Worm (Caenorhabditis elegans): ENCODE measurements around the gene nekl-4.

ce11 chrIII:5506023-5506597 is 11.2 kb downstream of the nekl-4 start:
- TF ChIP-seq lsy-2 (tag; optimal IDR thresholded peaks at IDR 0.05) (no peak), mep-1 (tag; optimal IDR thresholded peaks at IDR 0.05) (no peak), blmp-1 (tag; optimal IDR thresholded peaks at IDR 0.05) (no peak), lin-13 (tag; optimal IDR thresholded peaks at IDR 0.05) (no peak), elt-1 (tag; optimal IDR thresholded peaks at IDR 0.05; ENCODE audit: borderline replicate concordance, insufficient read depth) (no peak), snpc-4 (tag; optimal IDR thresholded peaks at IDR 0.05) (no peak)

Data from whole organism, mixed stage, embryonic.